Worm (Caenorhabditis elegans) whole organism, early embryonic: ENCODE results near the gene K07H8.8.

ENCODE experiments used
- B0310.2 ChIP-seq: sonication (generic microtip); optimal IDR thresholded peaks from 2 replicates; lab custom pipeline; 2016; ENCODE audit warnings: mild to moderate bottlenecking, missing genetic modification characterization, missing compliant biosample characterization
- F13C5.2 ChIP-seq: sonication (generic microtip); optimal IDR thresholded peaks from 2 replicates; lab custom pipeline; 2017; ENCODE audit warnings: mild to moderate bottlenecking, missing genetic modification characterization, inconsistent platforms, missing compliant biosample characterization
- aly-1 ChIP-seq: sonication (generic microtip); optimal IDR thresholded peaks from 2 replicates; lab custom pipeline; 2016; ENCODE audit warnings: missing genetic modification characterization, missing compliant biosample characterization
- ama-1 ChIP-seq: fragments of 150-350 bp; optimal IDR thresholded peaks from 2 replicates; lab custom pipeline; 2014
- ceh-13 ChIP-seq: fragments of 200-800 bp; sonication (Bioruptor generic); optimal IDR thresholded peaks from 2 replicates; lab custom pipeline; 2018; ENCODE audit warnings: mild to moderate bottlenecking, missing genetic modification characterization, missing compliant biosample characterization
- ceh-36 ChIP-seq: sonication (generic microtip); optimal IDR thresholded peaks from 2 replicates; lab custom pipeline; 2016; ENCODE audit warnings: missing genetic modification characterization, inconsistent platforms, missing compliant biosample characterization
- ets-7 ChIP-seq: sonication (generic microtip); optimal IDR thresholded peaks from 2 replicates; lab custom pipeline; 2016; ENCODE audit warnings: missing genotype, missing genetic modification characterization, missing compliant biosample characterization
- flt-1 ChIP-seq: fragments of 200-800 bp; sonication (Bioruptor generic); IDR thresholded peaks from 2 replicates; pipeline ENCODE4 v1.3.6; 2022; ENCODE audit warnings: missing genetic modification characterization, missing compliant biosample characterization
- hmbx-1 ChIP-seq: sonication (generic microtip); optimal IDR thresholded peaks from 2 replicates; lab custom pipeline; 2016; ENCODE audit warnings: mild to moderate bottlenecking, missing genetic modification characterization, missing compliant biosample characterization
- hmg-4 ChIP-seq: fragments of 200-800 bp; sonication (Bioruptor generic); optimal IDR thresholded peaks from 2 replicates; lab custom pipeline; 2018; ENCODE audit warnings: mild to moderate bottlenecking, missing genetic modification characterization, missing compliant biosample characterization
- hnd-1 ChIP-seq: sonication (generic microtip); optimal IDR thresholded peaks from 2 replicates; lab custom pipeline; 2016; ENCODE audit warnings: missing genetic modification characterization, missing compliant biosample characterization
- pes-1 ChIP-seq: fragments of 200-800 bp; sonication (Bioruptor generic); IDR thresholded peaks from 2 replicates; pipeline ENCODE4 v1.3.6; 2022; ENCODE audit warnings: missing genetic modification reagents, missing genetic modification characterization, missing compliant biosample characterization
- scrt-1 ChIP-seq: fragments of 200-800 bp; sonication (Bioruptor generic); IDR thresholded peaks from 2 replicates; pipeline ENCODE4 v1.3.6; 2022; ENCODE audit warnings: missing genetic modification characterization, missing compliant biosample characterization
- sea-1 ChIP-seq: fragments of 200-800 bp; sonication (Bioruptor generic); conservative IDR thresholded peaks from 2 replicates; pipeline ENCODE4 v1.3.6; 2022; ENCODE audit warnings: missing genetic modification characterization, missing compliant biosample characterization
- tbx-11 ChIP-seq: fragments of 200-800 bp; sonication (Bioruptor generic); IDR thresholded peaks from 2 replicates; pipeline ENCODE4 v1.3.6; 2022; ENCODE audit warnings: missing genetic modification characterization, missing compliant biosample characterization
- tbx-37 ChIP-seq: fragments of 200-800 bp; sonication (Bioruptor generic); conservative IDR thresholded peaks from 2 replicates; pipeline ENCODE4 v1.3.6; 2022; ENCODE audit warnings: missing genetic modification reagents, missing genetic modification characterization, missing compliant biosample characterization
- tra-4 ChIP-seq: sonication (generic microtip); optimal IDR thresholded peaks from 2 replicates; lab custom pipeline; 2017; ENCODE audit warnings: missing genetic modification characterization, missing compliant biosample characterization

K07H8.8 gene

ce11 chrIV:8299636-8300035 lies 31.4 kb upstream of the K07H8.8 start, which contains the start of gene F35H10.6:
F35H10.6 (plus strand) TSS chrIV:8299936.
- TF ChIP-seq ama-1 (lab: Kevin White, UChicago) (no peak), F13C5.2 (no peak), tra-4 (tag; lab: Kevin White, UChicago) (no peak), aly-1 (tag; lab: Kevin White, UChicago) (no peak), hnd-1 (tag; lab: Kevin White, UChicago) (no peak), flt-1 (no peak), tbx-11 (GFP tag; lab: Robert Waterston, UW) (no peak), sea-1 (GFP tag; lab: Robert Waterston, UW) (no peak)

DNA sequence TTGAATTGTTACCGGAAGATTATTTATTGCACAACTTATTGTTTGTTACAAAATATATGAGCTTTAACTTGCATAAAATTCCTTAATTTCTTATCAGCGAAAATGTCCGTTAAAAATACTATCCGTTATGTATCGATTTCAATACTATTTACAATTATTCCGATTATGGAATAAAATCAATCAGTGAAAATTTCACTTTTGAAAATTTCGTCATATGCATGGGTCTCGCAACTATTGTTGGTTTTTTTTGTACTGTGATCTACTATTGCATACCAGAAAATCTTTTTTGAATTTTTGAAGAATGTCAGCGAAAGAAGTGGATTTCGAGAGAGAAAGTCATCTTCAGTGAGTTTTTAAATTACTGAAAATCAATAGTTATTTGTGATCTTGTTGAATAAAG lies 29.0 kb upstream of the K07H8.8 start, which contains the start of gene nprl-3:
TSS of gene nprl-3 (plus strand) at position 301 of the 400 bp plus-strand sequence.
- TF ChIP-seq hnd-1 (tag; lab: Kevin White, UChicago) (no peak), tbx-11 (GFP tag; lab: Robert Waterston, UW) (no peak), flt-1 (no peak), B0310.2 (tag; lab: Kevin White, UChicago) (no peak), ets-7 (tag; lab: Kevin White, UChicago) (no peak), tra-4 (tag; lab: Kevin White, UChicago) (no peak), hmg-4 (GFP tag; lab: Kevin White, UChicago) (no peak), ceh-13 (GFP tag; lab: Kevin White, UChicago) (no peak), scrt-1 (GFP tag; lab: Robert Waterston, UW) (no peak), ama-1 (lab: Kevin White, UChicago) (no peak), aly-1 (tag; lab: Kevin White, UChicago) (no peak), sea-1 (GFP tag; lab: Robert Waterston, UW) (no peak), tbx-37 (GFP tag; lab: Robert Waterston, UW) (no peak), F13C5.2 (no peak), pes-1 (GFP tag; lab: Robert Waterston, UW) (no peak)

DNA sequence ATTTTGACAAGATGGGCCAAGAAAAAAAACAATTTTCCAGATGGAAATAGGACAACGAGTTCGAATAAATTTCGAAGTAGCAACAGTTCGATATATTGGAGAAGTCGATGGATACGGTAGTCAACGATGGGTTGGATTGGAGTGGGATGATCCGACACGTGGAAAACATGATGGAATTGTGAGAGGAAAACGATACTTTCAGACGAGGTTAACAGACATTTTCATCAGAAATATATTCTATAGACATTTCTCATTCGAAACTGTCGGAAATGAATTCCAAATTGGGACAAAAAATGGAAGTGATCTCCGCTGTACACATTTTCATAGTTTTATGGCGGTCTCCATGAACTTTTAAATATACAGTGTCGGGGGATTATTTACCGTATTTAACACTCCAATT lies 26.4 kb upstream of the K07H8.8 start, which contains the start of gene tbce-1:
TSS of gene tbce-1 (plus strand) at position 41 of the 400 bp plus-strand sequence.
- no peak for TF ChIP-seq flt-1
- TF ChIP-seq B0310.2 (tag; lab: Kevin White, UChicago) = no peak
- no peak for TF ChIP-seq ceh-36
- no peak for TF ChIP-seq tra-4 (tag; lab: Kevin White, UChicago)
- no peak for TF ChIP-seq pes-1 (GFP tag; lab: Robert Waterston, UW)
- TF ChIP-seq tbx-11 (GFP tag; lab: Robert Waterston, UW) = no peak
- TF ChIP-seq sea-1 (GFP tag; lab: Robert Waterston, UW) = no peak
- no peak for TF ChIP-seq F13C5.2
- no peak for TF ChIP-seq hmg-4 (GFP tag; lab: Kevin White, UChicago)
- no peak for TF ChIP-seq ets-7 (tag; lab: Kevin White, UChicago)
- no peak for TF ChIP-seq scrt-1 (GFP tag; lab: Robert Waterston, UW)
- TF ChIP-seq aly-1 (tag; lab: Kevin White, UChicago) = no peak
- TF ChIP-seq ceh-13 (GFP tag; lab: Kevin White, UChicago) = no peak

DNA sequence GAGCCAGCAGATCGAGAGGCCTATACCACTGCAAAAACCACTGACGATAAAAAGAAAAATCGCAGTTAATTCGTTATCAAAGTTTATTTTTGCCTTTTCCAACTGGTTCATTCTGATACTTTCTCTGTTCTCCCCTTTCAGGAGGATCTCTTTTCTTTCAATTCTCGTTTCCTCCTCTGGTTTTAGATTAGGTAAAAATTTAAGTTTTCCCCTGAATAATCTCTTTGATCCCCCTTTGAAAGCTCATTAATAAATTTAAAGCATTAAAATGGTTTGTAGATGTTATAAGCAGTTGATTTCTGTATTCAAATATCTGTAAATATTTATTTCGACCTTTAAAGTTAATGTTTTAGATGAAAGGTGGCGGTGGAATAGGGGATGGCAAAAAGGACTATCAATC lies 23.0 kb upstream of the K07H8.8 start, which contains the start of gene K07H8.2:
TSS of gene K07H8.2 (plus strand) at position 301 of the 400 bp plus-strand sequence.
- no peak for TF ChIP-seq tbx-11 (GFP tag; lab: Robert Waterston, UW)
- no peak for TF ChIP-seq F13C5.2
- no peak for TF ChIP-seq tbx-37 (GFP tag; lab: Robert Waterston, UW)
- no peak for TF ChIP-seq B0310.2 (tag; lab: Kevin White, UChicago)
- no peak for TF ChIP-seq flt-1
- no peak for TF ChIP-seq ceh-36
- TF ChIP-seq hmbx-1 = no peak

ce11 chrIV:8289580-8290323 lies 21.5 kb upstream of the K07H8.8 start, which contains the start of gene daf-31:
daf-31 (plus strand) TSS chrIV:8290273.
- TF ChIP-seq sea-1 (GFP tag; lab: Robert Waterston, UW) (0 out of 2 replicates have a peak, but pooled peaks have one; percentile 5), hmbx-1 (no peak)

DNA sequence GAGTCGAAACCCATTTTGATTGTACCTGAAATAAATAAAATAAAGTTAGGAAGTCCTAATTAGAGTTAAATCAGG lies 21.1 kb upstream of the K07H8.8 start, which contains the start of gene nucl-1:
TSS of gene nucl-1 (minus strand) at position 26 of the 75 bp plus-strand sequence.
- TF ChIP-seq tra-4 (tag; lab: Kevin White, UChicago) = no peak
- TF ChIP-seq hmg-4 (GFP tag; lab: Kevin White, UChicago) = no peak
- TF ChIP-seq ceh-36 = no peak
- no peak for TF ChIP-seq sea-1 (GFP tag; lab: Robert Waterston, UW)
- TF ChIP-seq B0310.2 (tag; lab: Kevin White, UChicago) = no peak
- TF ChIP-seq ets-7 (tag; lab: Kevin White, UChicago) = no peak
- no peak for TF ChIP-seq hmbx-1
- no peak for TF ChIP-seq ceh-13 (GFP tag; lab: Kevin White, UChicago)
- TF ChIP-seq F13C5.2 = no peak
- no peak for TF ChIP-seq flt-1
- TF ChIP-seq hnd-1 (tag; lab: Kevin White, UChicago) = no peak
- TF ChIP-seq ama-1 (lab: Kevin White, UChicago) = no peak
- no peak for TF ChIP-seq aly-1 (tag; lab: Kevin White, UChicago)
- TF ChIP-seq scrt-1 (GFP tag; lab: Robert Waterston, UW) = no peak
- no peak for TF ChIP-seq tbx-11 (GFP tag; lab: Robert Waterston, UW)
- no peak for TF ChIP-seq pes-1 (GFP tag; lab: Robert Waterston, UW)
- no peak for TF ChIP-seq tbx-37 (GFP tag; lab: Robert Waterston, UW)

DNA sequence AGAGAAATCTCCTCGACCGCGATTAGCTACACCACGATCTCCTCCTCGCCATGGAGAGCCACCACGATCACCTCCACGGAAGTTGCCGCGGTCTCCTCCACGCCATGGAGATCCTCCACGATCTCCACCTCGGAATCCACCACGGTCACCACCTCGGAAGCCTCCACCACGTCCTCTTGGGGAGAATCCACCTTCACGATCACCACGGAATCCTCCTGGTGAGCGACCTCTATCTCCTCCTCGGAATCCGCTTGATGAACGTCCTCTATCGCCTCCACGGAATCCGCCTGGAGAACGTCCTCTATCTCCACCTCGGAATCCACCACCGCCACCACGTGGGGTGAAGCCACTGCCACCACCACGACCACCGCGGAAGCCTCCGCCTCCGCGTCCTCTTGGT lies 20.9 kb upstream of the K07H8.8 start:
- TF ChIP-seq aly-1 (tag; lab: Kevin White, UChicago) (no peak), tbx-37 (GFP tag; lab: Robert Waterston, UW) (no peak), hmbx-1 (no peak), sea-1 (GFP tag; lab: Robert Waterston, UW) (0 out of 2 replicates have a peak, but pooled peaks have one; percentile 10)

ce11 chrIV:8287287-8287686 lies 19.1 kb upstream of the K07H8.8 start:
- no peak for TF ChIP-seq hnd-1 (tag; lab: Kevin White, UChicago)
- TF ChIP-seq sea-1 (GFP tag; lab: Robert Waterston, UW) = no peak
- TF ChIP-seq hmbx-1 = no peak
- TF ChIP-seq ama-1 (lab: Kevin White, UChicago) = no peak
- no peak for TF ChIP-seq aly-1 (tag; lab: Kevin White, UChicago)
- TF ChIP-seq ceh-13 (GFP tag; lab: Kevin White, UChicago) = no peak
- no peak for TF ChIP-seq ceh-36
- TF ChIP-seq pes-1 (GFP tag; lab: Robert Waterston, UW) = no peak
- no peak for TF ChIP-seq scrt-1 (GFP tag; lab: Robert Waterston, UW)
- TF ChIP-seq ets-7 (tag; lab: Kevin White, UChicago) = no peak
- no peak for TF ChIP-seq tbx-37 (GFP tag; lab: Robert Waterston, UW)
